Worm (Caenorhabditis elegans): Measurements from ENCODE around the gene ndab-2.

The ndab-2 gene

ce11 chrIII:7223029-7223428 is 42.5 kb downstream of the ndab-2 start, which contains the start of gene der-2:
der-2 (minus strand) TSS chrIII:7223129.
- TF ChIP-seq lin-13 (tag; optimal IDR thresholded peaks at IDR 0.05): no peak
- no peak for TF ChIP-seq zip-8 (tag; optimal IDR thresholded peaks at IDR 0.05)
- no peak for TF ChIP-seq unc-39 (tag; optimal IDR thresholded peaks at IDR 0.05)
- TF ChIP-seq mep-1 (tag; optimal IDR thresholded peaks at IDR 0.05): no peak
- no peak for TF ChIP-seq elt-1 (tag; optimal IDR thresholded peaks at IDR 0.05; ENCODE audit: borderline replicate concordance, insufficient read depth)
- no peak for TF ChIP-seq nhr-28 (tag; optimal IDR thresholded peaks at IDR 0.05)
- TF ChIP-seq bed-3 (GFP tag; optimal IDR thresholded peaks at IDR 0.05): no peak
- no peak for TF ChIP-seq nhr-2 (tag; optimal IDR thresholded peaks at IDR 0.05)
- TF ChIP-seq nhr-237 (tag; optimal IDR thresholded peaks at IDR 0.05): no peak
- no peak for TF ChIP-seq M03D4.4 (tag; optimal IDR thresholded peaks at IDR 0.05)
- TF ChIP-seq sem-2 (GFP tag; optimal IDR thresholded peaks at IDR 0.05): no peak
- TF ChIP-seq ceh-39 (tag; optimal IDR thresholded peaks at IDR 0.05): no peak
- no peak for TF ChIP-seq ztf-11 (tag; optimal IDR thresholded peaks at IDR 0.05)
- no peak for TF ChIP-seq tbx-8 (GFP tag; optimal IDR thresholded peaks at IDR 0.05)

DNA sequence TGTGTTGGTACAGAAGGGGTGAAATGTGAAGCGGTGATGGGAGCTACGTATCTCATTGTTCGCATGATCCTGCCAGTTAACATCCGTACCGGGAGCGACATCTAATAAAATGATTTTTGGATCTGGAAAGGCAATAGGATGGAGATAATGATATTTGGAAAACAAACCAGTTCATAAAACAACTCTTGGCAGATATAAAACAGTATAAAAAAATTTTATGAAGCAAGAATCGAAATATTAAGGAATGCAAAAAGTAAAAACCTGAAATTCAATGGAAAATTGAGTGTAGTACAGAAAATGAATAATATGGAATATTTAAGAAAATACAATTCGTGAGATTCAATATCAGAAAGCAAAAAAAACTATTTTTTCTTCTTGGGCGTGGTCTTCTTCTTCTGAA is 46.1 kb downstream of the ndab-2 start, which contains the start of gene hsp-75:
TSS of gene hsp-75 (minus strand) at position 101 of the 400 bp plus-strand sequence.
- TF ChIP-seq drap-1 (GFP tag; optimal IDR thresholded peaks at IDR 0.05) (no peak), lsy-2 (tag; optimal IDR thresholded peaks at IDR 0.05) (no peak), blmp-1 (tag; optimal IDR thresholded peaks at IDR 0.05) (no peak), nhr-12 (tag; optimal IDR thresholded peaks at IDR 0.05) (no peak), zip-8 (tag; optimal IDR thresholded peaks at IDR 0.05) (no peak), sem-2 (GFP tag; optimal IDR thresholded peaks at IDR 0.05) (no peak), ceh-83 (GFP tag; optimal IDR thresholded peaks at IDR 0.05) (no peak), elt-1 (tag; optimal IDR thresholded peaks at IDR 0.05; ENCODE audit: borderline replicate concordance, insufficient read depth) (no peak), sptf-1 (tag; optimal IDR thresholded peaks at IDR 0.05) (no peak), elt-3 (tag; optimal IDR thresholded peaks at IDR 0.05) (no peak), ztf-11 (tag; optimal IDR thresholded peaks at IDR 0.05) (no peak), unc-39 (tag; optimal IDR thresholded peaks at IDR 0.05) (no peak), mls-2 (tag; optimal IDR thresholded peaks at IDR 0.05) (no peak), bed-3 (GFP tag; optimal IDR thresholded peaks at IDR 0.05) (no peak)

ce11 chrIII:7229687-7230086 is 49.1 kb downstream of the ndab-2 start, which contains the start of gene R151.8:
R151.8 (minus strand) TSS chrIII:7229787.
- TF ChIP-seq lin-13 (tag; optimal IDR thresholded peaks at IDR 0.05) (no peak), ceh-39 (tag; optimal IDR thresholded peaks at IDR 0.05) (no peak), bed-3 (GFP tag; optimal IDR thresholded peaks at IDR 0.05) (no peak), mls-2 (tag; optimal IDR thresholded peaks at IDR 0.05) (no peak), snpc-4 (tag; optimal IDR thresholded peaks at IDR 0.05) (no peak), unc-120 (tag; optimal IDR thresholded peaks at IDR 0.05; ENCODE audit: poor library complexity, severe bottlenecking) (no peak)

DNA sequence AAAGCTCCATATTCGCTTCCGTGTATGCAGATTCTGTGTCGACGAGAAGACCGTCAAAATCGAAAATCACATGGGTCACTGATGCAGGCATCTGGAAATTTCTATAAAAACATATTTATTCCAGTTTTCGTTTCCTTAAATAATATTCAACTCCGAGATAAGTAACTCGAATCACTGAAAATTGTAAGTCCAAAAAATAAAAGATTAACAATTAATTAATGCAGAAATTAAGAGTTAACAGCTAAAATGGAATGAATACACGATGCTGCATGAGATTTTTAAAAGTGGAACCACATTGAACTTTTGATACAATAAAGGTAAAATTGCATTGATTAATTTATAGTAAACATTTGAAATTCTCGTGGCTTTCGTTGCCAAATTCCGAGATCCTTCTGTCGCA is 50.3 kb downstream of the ndab-2 start, which contains the start of gene R151.10:
TSS of gene R151.10 (minus strand) at position 101 of the 400 bp plus-strand sequence.
- no peak for TF ChIP-seq nhr-76 (tag; optimal IDR thresholded peaks at IDR 0.05)
- TF ChIP-seq snpc-4 (tag; optimal IDR thresholded peaks at IDR 0.05): no peak
- no peak for TF ChIP-seq nhr-2 (tag; optimal IDR thresholded peaks at IDR 0.05)
- no peak for TF ChIP-seq ceh-39 (tag; optimal IDR thresholded peaks at IDR 0.05)
- no peak for TF ChIP-seq blmp-1 (tag; optimal IDR thresholded peaks at IDR 0.05)
- no peak for TF ChIP-seq unc-120 (tag; optimal IDR thresholded peaks at IDR 0.05; ENCODE audit: poor library complexity, severe bottlenecking)
- TF ChIP-seq hlh-1 (tag; optimal IDR thresholded peaks at IDR 0.05): no peak
- TF ChIP-seq mep-1 (tag; optimal IDR thresholded peaks at IDR 0.05): no peak
- TF ChIP-seq mab-5 (tag; optimal IDR thresholded peaks at IDR 0.05): no peak
- TF ChIP-seq tbx-8 (GFP tag; optimal IDR thresholded peaks at IDR 0.05): no peak
- no peak for TF ChIP-seq ztf-11 (tag; optimal IDR thresholded peaks at IDR 0.05)
- TF ChIP-seq nhr-237 (tag; optimal IDR thresholded peaks at IDR 0.05): no peak
- no peak for TF ChIP-seq elt-1 (tag; optimal IDR thresholded peaks at IDR 0.05; ENCODE audit: borderline replicate concordance, insufficient read depth)
- TF ChIP-seq lin-32 (GFP tag; optimal IDR thresholded peaks at IDR 0.05): no peak
- TF ChIP-seq nhr-12 (tag; optimal IDR thresholded peaks at IDR 0.05): no peak
- TF ChIP-seq bed-3 (GFP tag; optimal IDR thresholded peaks at IDR 0.05): no peak
- TF ChIP-seq unc-39 (tag; optimal IDR thresholded peaks at IDR 0.05): no peak
- no peak for TF ChIP-seq elt-3 (tag; optimal IDR thresholded peaks at IDR 0.05)
